Fruit fly (Drosophila melanogaster): Measurements from ENCODE around the gene Gba1b.

dm6 chr3R:23725711-23726349, 21.2 kb downstream of the Gba1b start:
- TF ChIP-seq CG8478 (optimal IDR thresholded peaks at IDR 0.05) (no peak), CTCF (optimal IDR thresholded peaks at IDR 0.05) (no peak)
